Worm (Caenorhabditis elegans) whole organism, L3 larva: ENCODE results near the gene hlh-26.
A peak's percentile ranks its signal among the peaks of the same experiment; 100 is the strongest.

ENCODE experiments used
- R02D3.7 ChIP-seq: fragments of 150-350 bp; optimal IDR thresholded peaks from 2 replicates; lab custom pipeline; 2014; ENCODE audit warnings: missing biosample characterization, missing genetic modification characterization
- ZK546.5 ChIP-seq: sonication (generic microtip); optimal IDR thresholded peaks from 2 replicates; lab custom pipeline; 2017; ENCODE audit warnings: missing biosample characterization, missing genetic modification characterization
- aly-2 ChIP-seq: fragments of 150-350 bp; optimal IDR thresholded peaks from 2 replicates; lab custom pipeline; 2014; ENCODE audit warnings: missing biosample characterization, missing genetic modification characterization
- ama-1 ChIP-seq: fragments of 150-350 bp; optimal IDR thresholded peaks from 2 replicates; lab custom pipeline; 2018
- ceh-16 ChIP-seq: sonication (generic microtip); optimal IDR thresholded peaks from 2 replicates; lab custom pipeline; 2017; ENCODE audit warnings: missing biosample characterization, missing genetic modification characterization
- ceh-82 ChIP-seq: fragments of 150-350 bp; optimal IDR thresholded peaks from 2 replicates; lab custom pipeline; 2014; ENCODE audit warnings: missing biosample characterization, missing genetic modification characterization
- ceh-9 ChIP-seq: sonication (generic microtip); optimal IDR thresholded peaks from 2 replicates; lab custom pipeline; 2018; ENCODE audit warnings: missing biosample characterization, missing genetic modification characterization
- egl-5 ChIP-seq: fragments of 150-350 bp; optimal IDR thresholded peaks from 2 replicates; lab custom pipeline; 2017; ENCODE audit warnings: missing biosample characterization, missing genetic modification reagents, missing genetic modification characterization, inconsistent platforms
- elt-1 ChIP-seq: fragments of 150-350 bp; optimal IDR thresholded peaks from 2 replicates; lab custom pipeline; 2014; ENCODE audit warnings: missing biosample characterization, missing genetic modification characterization
- elt-2 ChIP-seq: sonication (generic microtip); optimal IDR thresholded peaks from 2 replicates; lab custom pipeline; 2016; ENCODE audit warnings: missing genetic modification reagents, mild to moderate bottlenecking, missing genetic modification characterization, missing compliant biosample characterization
- fkh-2 ChIP-seq: fragments of 150-350 bp; optimal IDR thresholded peaks from 2 replicates; lab custom pipeline; 2014; ENCODE audit warnings: missing biosample characterization, missing genetic modification reagents, missing genetic modification characterization
- hmg-11 ChIP-seq: sonication (generic microtip); optimal IDR thresholded peaks from 2 replicates; lab custom pipeline; 2016; ENCODE audit warnings: missing genetic modification characterization, missing compliant biosample characterization
- lin-15B ChIP-seq: fragments of 150-350 bp; optimal IDR thresholded peaks from 2 replicates; lab custom pipeline; 2014; ENCODE audit warnings: missing biosample characterization, missing genetic modification characterization
- lin-39 ChIP-seq: fragments of 150-350 bp; optimal IDR thresholded peaks from 2 replicates; lab custom pipeline; 2018; ENCODE audit warnings: missing biosample characterization, missing genetic modification reagents, missing genetic modification characterization
- mdl-1 ChIP-seq: fragments of 150-350 bp; optimal IDR thresholded peaks from 2 replicates; lab custom pipeline; 2014; ENCODE audit warnings: missing biosample characterization, missing genetic modification characterization
- nfya-1 ChIP-seq: sonication (generic microtip); optimal IDR thresholded peaks from 2 replicates; lab custom pipeline; 2017; ENCODE audit warnings: missing genetic modification characterization, mild to moderate bottlenecking, missing compliant biosample characterization, antibody characterized with exemption, moderate library complexity; ENCODE audit not compliant: insufficient read depth
- nhr-11 ChIP-seq: fragments of 150-350 bp; optimal IDR thresholded peaks from 2 replicates; lab custom pipeline; 2014; ENCODE audit warnings: missing biosample characterization, missing genetic modification characterization
- nhr-12 ChIP-seq: fragments of 150-350 bp; optimal IDR thresholded peaks from 2 replicates; lab custom pipeline; 2014; ENCODE audit warnings: missing biosample characterization, missing genetic modification characterization
- nhr-23 ChIP-seq: fragments of 150-350 bp; optimal IDR thresholded peaks from 2 replicates; lab custom pipeline; 2014; ENCODE audit warnings: missing biosample characterization, missing genetic modification reagents, missing genetic modification characterization
- nhr-25 ChIP-seq: sonication (generic microtip); optimal IDR thresholded peaks from 2 replicates; lab custom pipeline; 2017; ENCODE audit warnings: missing biosample characterization, missing genetic modification characterization
- nhr-67 ChIP-seq: fragments of 150-350 bp; optimal IDR thresholded peaks from 2 replicates; lab custom pipeline; 2014; ENCODE audit warnings: missing biosample characterization, missing genetic modification characterization
- nhr-77 ChIP-seq: fragments of 150-350 bp; optimal IDR thresholded peaks from 2 replicates; lab custom pipeline; 2014; ENCODE audit warnings: missing biosample characterization, missing genetic modification characterization
- pha-4 ChIP-seq: fragments of 150-350 bp; optimal IDR thresholded peaks from 2 replicates; lab custom pipeline; 2014; ENCODE audit warnings: missing biosample characterization, missing genetic modification reagents, missing genetic modification characterization
- unc-39 ChIP-seq: sonication (generic microtip); optimal IDR thresholded peaks from 4 replicates; lab custom pipeline; 2017; ENCODE audit warnings: missing biosample characterization, missing genetic modification characterization
- unc-62 ChIP-seq: fragments of 150-350 bp; sonication (generic microtip); optimal IDR thresholded peaks from 4 replicates; lab custom pipeline; 2014; ENCODE audit warnings: missing biosample characterization, missing genetic modification reagents, missing genetic modification characterization
- zag-1 ChIP-seq: fragments of 150-350 bp; optimal IDR thresholded peaks from 2 replicates; lab custom pipeline; 2014; ENCODE audit warnings: missing biosample characterization, missing genetic modification characterization
- ztf-11 ChIP-seq: fragments of 150-350 bp; optimal IDR thresholded peaks from 2 replicates; lab custom pipeline; 2014; ENCODE audit warnings: missing biosample characterization, missing genetic modification characterization
- ztf-4 ChIP-seq: fragments of 150-350 bp; optimal IDR thresholded peaks from 2 replicates; lab custom pipeline; 2014; ENCODE audit warnings: missing biosample characterization, missing genetic modification characterization

hlh-26 gene

ce11 chrII:5511417-5512353, 21.9 kb downstream of the hlh-26 start:
- TF ChIP-seq lin-15B (tag; lab: Kevin White, UChicago) (peak; percentile 2), elt-1 (peak; percentile 63), mdl-1 (tag; lab: Kevin White, UChicago) (no peak), nfya-1 (peak; percentile 64), unc-62 (GFP tag; lab: Kevin White, UChicago) (no peak), pha-4 (tag; lab: Kevin White, UChicago) (peak; percentile 38), nhr-25 (tag; lab: Kevin White, UChicago) (peak; percentile 39)
- TF ChIP-seq, all 47 proteins: peak for 5

- TF ChIP-seq pha-4 (tag; lab: Kevin White, UChicago) (peak; percentile 27), elt-2 (peak; percentile 23), nhr-67 (tag; lab: Kevin White, UChicago) (no peak), lin-15B (tag; lab: Kevin White, UChicago) (peak; percentile 1)
Observed at ce11 chrII:5505820-5506287, 27.7 kb downstream of the hlh-26 start, which contains the start of gene npp-24. npp-24 (plus strand) TSS chrII:5505870.

ce11 chrII:5503760-5504159, 29.8 kb downstream of the hlh-26 start, which contains the start of gene cyp-44A1:
cyp-44A1 (plus strand) TSS chrII:5504044.
- TF ChIP-seq elt-2 = peak; percentile 67
- no peak for TF ChIP-seq nhr-77
- TF ChIP-seq ceh-9 (tag; lab: Kevin White, UChicago) = no peak
- TF ChIP-seq, all 47 proteins: peak for 1

- peak; percentile 5 for TF ChIP-seq elt-1
- peak; percentile 37 for TF ChIP-seq lin-39 (tag; lab: Kevin White, UChicago)
- TF ChIP-seq lin-15B (tag; lab: Kevin White, UChicago) = peak; percentile 76
- no peak for TF ChIP-seq R02D3.7 (tag; lab: Kevin White, UChicago)
- TF ChIP-seq elt-2 = peak; percentile 13
- TF ChIP-seq ama-1 (lab: Kevin White, UChicago) = no peak
- TF ChIP-seq nfya-1 = peak; percentile 44
Observed at ce11 chrII:5500986-5501657, 32.4 kb downstream of the hlh-26 start, which contains the start of gene F12A10.8. F12A10.8 (minus strand) TSS chrII:5501064.

ce11 chrII:5500470-5500869, 33.1 kb downstream of the hlh-26 start, which contains the start of gene fzy-1:
fzy-1 (plus strand) TSS chrII:5500770.
- TF ChIP-seq ceh-16 (tag; lab: Kevin White, UChicago) = no peak
- TF ChIP-seq zag-1 (tag; lab: Kevin White, UChicago) = no peak
- no peak for TF ChIP-seq unc-39
- no peak for TF ChIP-seq elt-1
- TF ChIP-seq mdl-1 (tag; lab: Kevin White, UChicago) = no peak
- no peak for TF ChIP-seq ztf-11
- no peak for TF ChIP-seq nhr-23 (tag; lab: Kevin White, UChicago)
- no peak for TF ChIP-seq nhr-11 (tag; lab: Kevin White, UChicago)
- no peak for TF ChIP-seq ZK546.5 (tag; lab: Kevin White, UChicago)
- no peak for TF ChIP-seq egl-5 (tag; lab: Kevin White, UChicago)
- no peak for TF ChIP-seq aly-2 (tag; lab: Kevin White, UChicago)

ce11 chrII:5498156-5498739, 35.3 kb downstream of the hlh-26 start, which contains the start of the genes suex-1 and F12A10.9:
suex-1 (minus strand) TSS chrII:5498256.
F12A10.9 (plus strand) TSS chrII:5498689.
- TF ChIP-seq ZK546.5 (tag; lab: Kevin White, UChicago) = no peak

ce11 chrII:5497541-5497940, 36.0 kb downstream of the hlh-26 start:
- TF ChIP-seq ceh-82 (tag; lab: Kevin White, UChicago) (no peak), hmg-11 (no peak), ztf-4 (tag; lab: Kevin White, UChicago) (no peak), lin-39 (tag; lab: Kevin White, UChicago) (no peak), ceh-9 (tag; lab: Kevin White, UChicago) (no peak), ama-1 (lab: Kevin White, UChicago) (no peak), elt-1 (no peak), aly-2 (tag; lab: Kevin White, UChicago) (no peak), nhr-12 (tag; lab: Kevin White, UChicago) (no peak), unc-62 (GFP tag; lab: Kevin White, UChicago) (no peak), fkh-2 (tag; lab: Kevin White, UChicago) (no peak)
- TF ChIP-seq, all 47 proteins: peak for 0
